Fruit fly (Drosophila melanogaster) whole organism, pupa: ENCODE data around the gene ato.

ENCODE experiments used
- CG10348 ChIP-seq: fragments of 200-800 bp; sonication (Bioruptor generic); IDR thresholded peaks from 2 replicates; pipeline ENCODE4 v1.3.6; 2022; ENCODE audit warnings: missing biosample characterization, missing genetic modification characterization
- CG12605 ChIP-seq: fragments of 200-800 bp; sonication (Bioruptor generic); IDR thresholded peaks from 2 replicates; pipeline ENCODE4 v1.3.6; 2022; ENCODE audit warnings: missing biosample characterization, missing genetic modification characterization
- CG13204 ChIP-seq: fragments of 200-800 bp; sonication (Bioruptor generic); optimal IDR thresholded peaks from 2 replicates; lab custom pipeline; 2018; ENCODE audit warnings: missing biosample characterization, mild to moderate bottlenecking, missing genetic modification characterization, moderate library complexity
- CG14655 ChIP-seq: fragments of 200-800 bp; sonication (Bioruptor generic); optimal IDR thresholded peaks from 3 replicates; lab custom pipeline; 2017; ENCODE audit warnings: mild to moderate bottlenecking, missing biosample characterization, missing genetic modification reagents, missing genetic modification characterization
- CG15710 ChIP-seq: fragments of 200-800 bp; sonication (Bioruptor generic); optimal IDR thresholded peaks from 2 replicates; lab custom pipeline; 2018; ENCODE audit warnings: missing biosample characterization, mild to moderate bottlenecking, missing genetic modification characterization, moderate library complexity
- CG17806 ChIP-seq: fragments of 200-800 bp; sonication (Bioruptor generic); optimal IDR thresholded peaks from 2 replicates; lab custom pipeline; 2018; ENCODE audit warnings: missing biosample characterization, mild to moderate bottlenecking, missing genetic modification characterization, moderate library complexity
- CG32121 ChIP-seq: fragments of 200-800 bp; sonication (Bioruptor generic); IDR thresholded peaks from 2 replicates; pipeline ENCODE4 v1.3.6; 2022; ENCODE audit warnings: missing biosample characterization, missing genetic modification characterization
- CG34367 ChIP-seq: fragments of 200-800 bp; sonication (Bioruptor generic); optimal IDR thresholded peaks from 2 replicates; lab custom pipeline; 2018; ENCODE audit warnings: missing biosample characterization, mild to moderate bottlenecking, missing genetic modification characterization
- CG4496 ChIP-seq: fragments of 200-800 bp; sonication (Bioruptor generic); IDR thresholded peaks from 3 replicates; pipeline ENCODE4 v1.3.6; 2022; ENCODE audit warnings: missing biosample characterization, missing genetic modification characterization
- CG8159 ChIP-seq: fragments of 200-800 bp; sonication (Bioruptor generic); optimal IDR thresholded peaks from 3 replicates; lab custom pipeline; 2018; ENCODE audit warnings: missing biosample characterization, mild to moderate bottlenecking, missing genetic modification characterization, moderate library complexity
- CG8301 ChIP-seq: fragments of 200-800 bp; sonication (Bioruptor generic); optimal IDR thresholded peaks from 2 replicates; lab custom pipeline; 2018; ENCODE audit warnings: missing biosample characterization, mild to moderate bottlenecking, missing genetic modification characterization
- CG9948 ChIP-seq: fragments of 200-800 bp; sonication (Bioruptor generic); optimal IDR thresholded peaks from 2 replicates; lab custom pipeline; 2018; ENCODE audit warnings: missing biosample characterization, mild to moderate bottlenecking, missing genetic modification characterization, moderate library complexity
- D1 ChIP-seq: fragments of 200-800 bp; sonication (Bioruptor generic); optimal IDR thresholded peaks from 2 replicates; lab custom pipeline; 2018; ENCODE audit warnings: missing biosample characterization, mild to moderate bottlenecking, missing genetic modification characterization, moderate library complexity
- EcR ChIP-seq: fragments of 200-800 bp; sonication (Bioruptor generic); optimal IDR thresholded peaks from 3 replicates; lab custom pipeline; 2019; ENCODE audit warnings: missing biosample characterization, missing genetic modification characterization, mild to moderate bottlenecking, moderate library complexity, missing genetic modification reagents
- Ets98B ChIP-seq: fragments of 200-800 bp; sonication (Bioruptor generic); IDR thresholded peaks from 2 replicates; pipeline ENCODE4 v1.3.6; 2022; ENCODE audit warnings: missing biosample characterization, missing genetic modification characterization
- Pif1A ChIP-seq: fragments of 200-800 bp; sonication (Bioruptor generic); optimal IDR thresholded peaks from 3 replicates; lab custom pipeline; 2016; ENCODE audit warnings: missing biosample characterization, missing genetic modification characterization
- Pif1B ChIP-seq: fragments of 200-800 bp; sonication (Bioruptor generic); optimal IDR thresholded peaks from 3 replicates; lab custom pipeline; 2016; ENCODE audit warnings: missing biosample characterization, missing genetic modification characterization
- Snoo ChIP-seq: fragments of 200-800 bp; sonication (Bioruptor generic); optimal IDR thresholded peaks from 3 replicates; lab custom pipeline; 2017; ENCODE audit warnings: missing biosample characterization, mild to moderate bottlenecking, missing genetic modification characterization, inconsistent platforms
- fd96Ca ChIP-seq: fragments of 200-800 bp; sonication (Bioruptor generic); IDR thresholded peaks from 3 replicates; pipeline ENCODE4 v1.3.6; 2022; ENCODE audit warnings: missing biosample characterization, missing genetic modification characterization
- gl ChIP-seq: fragments of 200-800 bp; sonication (Bioruptor generic); optimal IDR thresholded peaks from 2 replicates; lab custom pipeline; 2018; ENCODE audit warnings: missing biosample characterization, mild to moderate bottlenecking, missing genetic modification characterization
- rn ChIP-seq: fragments of 200-800 bp; sonication (Bioruptor generic); IDR thresholded peaks from 2 replicates; pipeline ENCODE4 v1.3.6; 2022; ENCODE audit warnings: missing biosample characterization, missing genetic modification characterization

Gene ato

DNA sequence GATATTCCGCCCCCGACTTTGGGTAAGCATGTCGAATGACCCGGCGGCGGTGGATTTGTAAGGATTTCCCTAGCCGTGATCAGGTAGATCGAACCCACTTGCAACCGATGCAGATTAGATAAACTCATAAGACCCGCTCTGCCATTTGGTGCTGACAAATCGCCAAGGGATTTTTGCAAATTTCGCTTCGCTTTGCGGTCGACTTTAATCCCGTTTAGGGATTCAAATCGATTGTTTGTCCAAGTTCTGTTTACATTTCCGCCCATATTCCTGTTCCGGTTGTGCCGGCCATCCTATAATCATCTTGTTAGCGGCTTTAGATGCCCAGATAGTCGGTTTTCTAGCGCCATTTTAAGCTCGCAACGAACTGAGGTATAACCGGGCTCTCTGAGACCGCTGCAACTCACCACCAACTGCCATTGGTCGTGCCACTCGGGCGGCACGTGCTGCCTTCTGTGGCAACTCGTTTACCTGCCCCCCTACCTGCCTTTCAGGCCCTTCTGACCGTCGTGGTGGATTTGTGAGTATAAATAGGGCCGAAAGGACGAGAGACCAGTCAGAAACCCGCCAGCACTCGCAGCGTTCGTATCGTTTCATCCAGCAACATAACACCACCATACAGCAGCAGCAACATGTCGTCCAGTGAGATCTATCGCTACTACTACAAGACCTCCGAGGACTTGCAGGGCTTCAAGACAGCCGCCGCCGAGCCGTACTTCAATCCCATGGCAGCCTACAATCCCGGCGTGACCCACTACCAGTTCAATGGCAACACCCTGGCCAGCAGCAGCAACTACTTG, at the start of gene ato:
ato (plus strand) TSS at position 559 of the 800 bp plus-strand sequence.
- TF ChIP-seq Pif1A (GFP tag; lab: Kevin White, UChicago) (no peak), CG13204 (GFP tag; lab: Kevin White, UChicago) (peak; percentile 18)

DNA sequence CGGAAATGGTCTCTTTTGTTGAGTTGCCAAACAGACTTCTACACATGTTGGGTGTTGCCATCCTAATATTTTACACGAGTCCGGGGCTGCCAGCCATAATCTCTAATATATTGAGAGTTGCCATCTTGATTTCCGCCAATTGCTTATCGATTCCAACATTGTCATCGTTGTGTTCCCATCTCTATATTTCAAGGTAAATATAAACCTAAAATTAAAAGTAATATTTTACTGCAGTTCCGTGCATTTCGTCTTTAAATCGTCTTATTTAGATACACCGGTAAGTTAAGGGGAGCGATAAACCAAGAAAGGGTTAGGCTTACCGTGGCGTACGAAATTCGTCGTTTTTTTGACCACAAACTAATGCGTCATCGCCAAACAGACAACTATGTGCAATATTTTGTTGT, 44.5 kb upstream of the ato start, which contains the start of gene PolI:
PolI (plus strand) TSS at position 138 of the 404 bp plus-strand sequence.
- TF ChIP-seq CG12605 (GFP tag; lab: Robert Waterston, UW) (no peak), CG15710 (tag; lab: Kevin White, UChicago) (no peak), rn (no peak), Pif1B (no peak), CG17806 (tag; lab: Kevin White, UChicago) (no peak), CG8159 (no peak), CG9948 (tag; lab: Kevin White, UChicago) (no peak), CG4496 (no peak), CG14655 (no peak), CG10348 (no peak), EcR (GFP tag; lab: Kevin White, UChicago) (no peak), D1 (no peak), Snoo (tag; lab: Kevin White, UChicago) (no peak), Ets98B (GFP tag; lab: Robert Waterston, UW) (no peak), CG32121 (GFP tag; lab: Robert Waterston, UW) (no peak), fd96Ca (GFP tag; lab: Robert Waterston, UW) (no peak), Pif1A (GFP tag; lab: Kevin White, UChicago) (no peak)

DNA sequence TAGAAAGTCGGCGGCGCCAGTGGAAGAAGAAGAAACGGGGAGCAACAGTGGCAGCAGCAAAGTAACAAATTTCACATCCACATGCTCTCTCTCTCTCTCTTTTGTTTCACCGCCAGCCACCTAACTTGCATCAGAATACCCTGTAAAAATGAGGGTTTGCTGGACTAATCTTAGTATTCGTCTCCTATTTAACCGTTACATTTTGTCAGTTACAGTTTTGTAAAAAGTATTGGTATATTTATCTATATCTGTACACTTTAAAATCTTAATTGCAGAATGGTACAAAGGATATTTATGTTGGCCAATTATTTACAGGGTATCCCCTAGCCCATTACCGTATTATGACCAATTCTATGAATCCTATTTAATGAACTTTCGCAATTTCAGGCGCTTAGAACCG, 44.0 kb upstream of the ato start:
- TF ChIP-seq CG10348, result no peak
- 0 out of 3 replicates have a peak, but pooled peaks have one; percentile 16 for TF ChIP-seq fd96Ca (GFP tag; lab: Robert Waterston, UW)
- TF ChIP-seq EcR (GFP tag; lab: Kevin White, UChicago), result no peak
- no peak for TF ChIP-seq Pif1B
- no peak for TF ChIP-seq gl
- peak; percentile 26 for TF ChIP-seq CG8159
- TF ChIP-seq Ets98B (GFP tag; lab: Robert Waterston, UW), result peak; percentile 85
- peak; percentile 55; the same call in 1 of the 2 replicates for TF ChIP-seq CG12605 (GFP tag; lab: Robert Waterston, UW)
- TF ChIP-seq CG15710 (tag; lab: Kevin White, UChicago), result peak; percentile 24
- peak; percentile 54; the same call in 2 of the 3 replicates for TF ChIP-seq CG4496
- no peak for TF ChIP-seq CG34367 (tag; lab: Kevin White, UChicago)
- TF ChIP-seq Snoo (tag; lab: Kevin White, UChicago), result no peak
- TF ChIP-seq CG32121 (GFP tag; lab: Robert Waterston, UW), result peak; percentile 84
- peak; percentile 38 for TF ChIP-seq CG17806 (tag; lab: Kevin White, UChicago)
- TF ChIP-seq CG9948 (tag; lab: Kevin White, UChicago), result peak; percentile 54
- TF ChIP-seq CG8301 (tag; lab: Kevin White, UChicago), result peak; percentile 61
- no peak for TF ChIP-seq Pif1A (GFP tag; lab: Kevin White, UChicago)
- TF ChIP-seq, all 21 proteins: peak for 10

DNA sequence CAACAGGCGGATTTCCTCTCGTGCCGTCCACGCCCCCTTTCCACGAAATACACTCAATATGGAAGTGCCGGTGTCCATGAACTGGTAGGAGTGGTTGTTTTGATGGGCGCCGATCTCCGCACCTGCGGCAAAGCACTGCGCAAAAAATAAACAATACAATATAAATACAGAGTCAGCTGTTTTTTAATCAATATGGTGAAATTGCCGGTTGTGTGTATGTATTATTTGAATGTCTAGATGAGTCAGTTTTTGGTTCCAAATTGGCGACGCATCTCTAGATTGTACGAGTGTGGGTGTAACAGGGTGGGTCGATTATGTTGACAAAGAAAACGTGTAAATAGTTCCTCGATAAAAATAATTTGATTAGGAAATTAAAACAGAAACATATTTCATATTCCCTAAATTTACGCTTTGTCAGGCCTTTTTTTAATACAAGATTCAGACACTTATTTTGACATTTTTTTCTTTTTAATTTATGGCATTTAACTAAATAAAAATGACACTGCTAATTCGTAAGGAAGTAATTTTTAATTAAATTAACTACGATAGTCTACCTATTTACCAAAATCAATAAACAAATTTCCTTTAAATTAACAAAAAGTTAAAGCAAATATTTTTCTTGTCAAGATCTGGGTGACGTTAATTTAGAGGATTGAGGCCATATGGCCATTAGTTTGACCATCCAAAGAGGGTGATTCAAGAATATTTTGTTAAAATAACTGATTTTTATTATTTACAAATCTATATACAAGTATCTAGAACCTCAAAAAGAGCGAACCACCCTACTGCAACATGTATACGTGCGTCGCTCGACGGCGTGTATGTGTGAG, 38.2 kb upstream of the ato start:
- TF ChIP-seq D1, result peak; percentile 51
- TF ChIP-seq gl, result peak; percentile 54
- TF ChIP-seq CG10348, result no peak
- TF ChIP-seq CG8301 (tag; lab: Kevin White, UChicago), result peak; percentile 87
- peak; percentile 83 for TF ChIP-seq CG9948 (tag; lab: Kevin White, UChicago)
- TF ChIP-seq CG12605 (GFP tag; lab: Robert Waterston, UW), result no peak
- peak; percentile 70 for TF ChIP-seq fd96Ca (GFP tag; lab: Robert Waterston, UW)
- peak; percentile 82 for TF ChIP-seq CG17806 (tag; lab: Kevin White, UChicago)
- peak; percentile 26 for TF ChIP-seq rn
- TF ChIP-seq CG34367 (tag; lab: Kevin White, UChicago), result peak; percentile 69
- TF ChIP-seq CG13204 (GFP tag; lab: Kevin White, UChicago), result no peak
- peak; percentile 55 for TF ChIP-seq EcR (GFP tag; lab: Kevin White, UChicago)
- TF ChIP-seq CG32121 (GFP tag; lab: Robert Waterston, UW), result peak; percentile 76
- peak; percentile 83 for TF ChIP-seq Pif1B
- TF ChIP-seq CG8159, result peak; percentile 92
- peak; percentile 87 for TF ChIP-seq CG15710 (tag; lab: Kevin White, UChicago)
- TF ChIP-seq Snoo (tag; lab: Kevin White, UChicago), result peak; percentile 89
- peak; percentile 93 for TF ChIP-seq CG14655
- TF ChIP-seq CG4496, result peak; percentile 69
- TF ChIP-seq Ets98B (GFP tag; lab: Robert Waterston, UW), result peak; percentile 80
- peak; percentile 84 for TF ChIP-seq Pif1A (GFP tag; lab: Kevin White, UChicago)

DNA sequence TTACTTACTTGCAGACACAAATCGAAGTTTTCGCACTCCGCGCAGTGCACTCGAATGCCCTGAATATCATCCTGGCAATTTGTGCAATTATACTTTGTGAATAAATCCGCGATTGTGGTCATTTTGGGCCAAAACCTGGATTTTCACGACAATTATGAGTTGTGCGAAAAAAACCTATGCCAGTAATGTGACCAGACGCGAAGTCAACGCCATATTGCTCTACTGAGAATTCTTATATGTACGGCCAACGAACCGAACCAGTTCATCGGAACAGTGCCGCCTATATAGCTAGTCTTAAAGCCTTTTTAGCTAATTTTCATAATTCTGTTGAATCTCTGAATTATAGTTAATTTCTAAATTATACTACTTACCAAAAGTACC, 37.6 kb upstream of the ato start, which contains the start of gene Ada2b:
Ada2b (minus strand) TSS at position 214 of the 381 bp plus-strand sequence.
- TF ChIP-seq CG9948 (tag; lab: Kevin White, UChicago), result no peak
- TF ChIP-seq Ets98B (GFP tag; lab: Robert Waterston, UW), result no peak
- TF ChIP-seq EcR (GFP tag; lab: Kevin White, UChicago), result peak; percentile 35
- TF ChIP-seq rn, result no peak
- TF ChIP-seq D1, result peak; percentile 41
- TF ChIP-seq CG4496, result no peak
- TF ChIP-seq fd96Ca (GFP tag; lab: Robert Waterston, UW), result no peak
- TF ChIP-seq Snoo (tag; lab: Kevin White, UChicago), result no peak
